Fruit fly (Drosophila melanogaster) whole organism, embryonic: ENCODE data around the gene Uch-L5R.

Experiments
- Bgb ChIP-seq: fragments of 200-800 bp; sonication (Bioruptor generic); IDR thresholded peaks from 2 replicates; pipeline ENCODE4 v1.3.6; 2022; ENCODE audit warnings: missing biosample characterization, missing genetic modification characterization; ENCODE audit not compliant: partially characterized antibody
- CG10274 ChIP-seq: fragments of 200-800 bp; sonication (Bioruptor generic); optimal IDR thresholded peaks from 3 replicates; lab custom pipeline; 2017; ENCODE audit warnings: missing biosample characterization, mild to moderate bottlenecking, missing genetic modification characterization
- CG10366 ChIP-seq: fragments of 200-800 bp; sonication (Bioruptor generic); IDR thresholded peaks from 2 replicates; pipeline ENCODE4 v1.3.6; 2022; ENCODE audit warnings: missing biosample characterization, missing genetic modification characterization
- CG10565 ChIP-seq: fragments of 200-800 bp; sonication (Bioruptor generic); optimal IDR thresholded peaks from 3 replicates; lab custom pipeline; 2016; ENCODE audit warnings: missing biosample characterization, mild to moderate bottlenecking, missing genetic modification characterization
- CG10979 ChIP-seq: fragments of 200-800 bp; sonication (Bioruptor generic); optimal IDR thresholded peaks from 2 replicates; lab custom pipeline; 2018; ENCODE audit warnings: missing biosample characterization, mild to moderate bottlenecking, missing genetic modification characterization, moderate library complexity
- CG11504 ChIP-seq: fragments of 200-800 bp; sonication (Bioruptor generic); optimal IDR thresholded peaks from 3 replicates; lab custom pipeline; 2019; ENCODE audit warnings: missing biosample characterization, mild to moderate bottlenecking, missing genetic modification characterization, moderate library complexity
- CG12071 ChIP-seq: fragments of 200-800 bp; sonication (Bioruptor generic); optimal IDR thresholded peaks from 3 replicates; lab custom pipeline; 2018; ENCODE audit warnings: missing biosample characterization, mild to moderate bottlenecking, missing genetic modification characterization
- CG12744 ChIP-seq: fragments of 200-800 bp; sonication (Bioruptor generic); optimal IDR thresholded peaks from 2 replicates; lab custom pipeline; 2016; ENCODE audit warnings: missing biosample characterization, missing genetic modification characterization
- CG13894 ChIP-seq: fragments of 200-800 bp; sonication (Bioruptor generic); optimal IDR thresholded peaks from 3 replicates; lab custom pipeline; 2018; ENCODE audit warnings: missing biosample characterization, mild to moderate bottlenecking, missing genetic modification characterization, moderate library complexity
- CG14667 ChIP-seq: fragments of 200-800 bp; sonication (Bioruptor generic); IDR thresholded peaks from 2 replicates; pipeline ENCODE4 v1.3.6; 2022; ENCODE audit warnings: missing biosample characterization, missing genetic modification characterization
- CG14710 ChIP-seq: fragments of 200-800 bp; sonication (Bioruptor generic); optimal IDR thresholded peaks from 3 replicates; lab custom pipeline; 2019; ENCODE audit warnings: missing biosample characterization, mild to moderate bottlenecking, missing genetic modification characterization, moderate library complexity
- CG14860 ChIP-seq: fragments of 200-800 bp; sonication (Bioruptor generic); IDR thresholded peaks from 3 replicates; pipeline ENCODE4 v1.3.6; 2022; ENCODE audit warnings: missing biosample characterization, missing genetic modification characterization; ENCODE audit not compliant: partially characterized antibody
- CG16813 ChIP-seq: fragments of 200-800 bp; sonication (Bioruptor generic); IDR thresholded peaks from 3 replicates; pipeline ENCODE4 v1.3.6; 2022; ENCODE audit warnings: missing biosample characterization, missing genetic modification characterization; ENCODE audit not compliant: partially characterized antibody
- CG2129 ChIP-seq: fragments of 200-800 bp; sonication (Bioruptor generic); IDR thresholded peaks from 2 replicates; pipeline ENCODE4 v1.3.6; 2022; ENCODE audit warnings: missing biosample characterization, missing genetic modification characterization; ENCODE audit not compliant: partially characterized antibody
- CG3065 ChIP-seq: fragments of 200-800 bp; sonication (Bioruptor generic); optimal IDR thresholded peaks from 2 replicates; lab custom pipeline; 2016; ENCODE audit warnings: missing biosample characterization, missing genetic modification characterization
- CG33213 ChIP-seq: fragments of 200-800 bp; sonication (Bioruptor generic); optimal IDR thresholded peaks from 3 replicates; lab custom pipeline; 2016; ENCODE audit warnings: missing biosample characterization, missing genetic modification characterization
- CG3726 ChIP-seq: fragments of 200-800 bp; sonication (Bioruptor generic); IDR thresholded peaks from 3 replicates; pipeline ENCODE4, ENCODE4 v1.3.6; 2022; ENCODE audit warnings: missing biosample characterization, missing genetic modification characterization
- CG42726 ChIP-seq: fragments of 200-800 bp; sonication (Bioruptor generic); IDR thresholded peaks from 2 replicates; pipeline ENCODE4 v1.3.6; 2022; ENCODE audit warnings: missing biosample characterization, missing genetic modification characterization; ENCODE audit not compliant: partially characterized antibody
- CG4328 ChIP-seq: fragments of 200-800 bp; sonication (Bioruptor generic); optimal IDR thresholded peaks from 3 replicates; lab custom pipeline; 2017; ENCODE audit warnings: missing biosample characterization, missing genetic modification reagents, missing genetic modification characterization
- CG4360 ChIP-seq: fragments of 200-800 bp; sonication (Bioruptor generic); IDR thresholded peaks from 2 replicates; pipeline ENCODE4 v1.3.6; 2022; ENCODE audit warnings: missing biosample characterization, missing genetic modification characterization
- CG7357 ChIP-seq: fragments of 200-800 bp; sonication (Bioruptor generic); IDR thresholded peaks from 3 replicates; pipeline ENCODE4 v1.3.6; 2022; ENCODE audit warnings: missing biosample characterization, missing genetic modification characterization
- CG7745 ChIP-seq: fragments of 200-800 bp; sonication (Bioruptor generic); optimal IDR thresholded peaks from 2 replicates; lab custom pipeline; 2018; ENCODE audit warnings: missing biosample characterization, mild to moderate bottlenecking, missing genetic modification characterization, moderate library complexity
- CG7987 ChIP-seq: fragments of 200-800 bp; sonication (Bioruptor generic); optimal IDR thresholded peaks from 2 replicates; lab custom pipeline; 2018; ENCODE audit warnings: missing biosample characterization, mild to moderate bottlenecking, missing genetic modification characterization, moderate library complexity
- CG8944 ChIP-seq: fragments of 200-800 bp; sonication (Bioruptor generic); optimal IDR thresholded peaks from 3 replicates; lab custom pipeline; 2016; ENCODE audit warnings: missing biosample characterization, missing genetic modification characterization
- CG9609 ChIP-seq: fragments of 200-800 bp; sonication (Bioruptor generic); optimal IDR thresholded peaks from 3 replicates; lab custom pipeline; 2016; ENCODE audit warnings: missing biosample characterization, missing genetic modification characterization
- CG9797 ChIP-seq: fragments of 200-800 bp; sonication (Bioruptor generic); optimal IDR thresholded peaks from 3 replicates; lab custom pipeline; 2018; ENCODE audit warnings: missing biosample characterization, mild to moderate bottlenecking, missing genetic modification characterization
- Lpt ChIP-seq: fragments of >200 bp; optimal IDR thresholded peaks from 2 replicates; lab custom pipeline; 2018; ENCODE audit warnings: missing biosample characterization, missing genetic modification characterization
- Med ChIP-seq: fragments of 200-800 bp; sonication (Bioruptor generic); peaks from one replicate; lab custom pipeline; 2016; ENCODE audit warnings: missing biosample characterization, missing genetic modification characterization, mild to moderate bottlenecking, inconsistent platforms, moderate library complexity
- Mes4 ChIP-seq: fragments of 200-800 bp; sonication (Bioruptor generic); optimal IDR thresholded peaks from 2 replicates; lab custom pipeline; 2016; ENCODE audit warnings: missing biosample characterization, missing genetic modification characterization
- NC2β ChIP-seq: fragments of 200-800 bp; sonication (Bioruptor generic); optimal IDR thresholded peaks from 2 replicates; lab custom pipeline; 2016; ENCODE audit warnings: missing biosample characterization, missing genetic modification characterization
- Pdp1 ChIP-seq, 2 experiments: fragments of 200-800 bp; sonication (Bioruptor generic); optimal IDR thresholded peaks; 3 replicates each; lab custom pipeline; 2016; ENCODE audit warnings: missing biosample characterization in 2 of 2, missing genetic modification characterization in 2 of 2, mild to moderate bottlenecking in 1 of 2, moderate library complexity in 1 of 2
- Poxn ChIP-seq: fragments of 200-800 bp; sonication (Bioruptor generic); IDR thresholded peaks from 2 replicates; pipeline ENCODE4 v1.3.6; 2022; ENCODE audit warnings: missing biosample characterization, missing genetic modification characterization
- Sin3A ChIP-seq: fragments of >200 bp; optimal IDR thresholded peaks from 2 replicates; lab custom pipeline; 2018
- Sox100B ChIP-seq: fragments of 200-800 bp; sonication (Bioruptor generic); optimal IDR thresholded peaks from 3 replicates; lab custom pipeline; 2018; ENCODE audit warnings: missing biosample characterization, mild to moderate bottlenecking, missing genetic modification characterization
- Tbp ChIP-seq: fragments of >200 bp; optimal IDR thresholded peaks from 2 replicates; lab custom pipeline; 2018; ENCODE audit warnings: missing biosample characterization, missing genetic modification characterization
- ato ChIP-seq: fragments of 200-800 bp; sonication (Bioruptor generic); IDR thresholded peaks from 2 replicates; pipeline ENCODE4 v1.3.6; 2022; ENCODE audit warnings: missing biosample characterization, missing genetic modification characterization; ENCODE audit not compliant: partially characterized antibody
- caup ChIP-seq: fragments of 200-800 bp; sonication (Bioruptor generic); optimal IDR thresholded peaks from 3 replicates; lab custom pipeline; 2017; ENCODE audit warnings: missing biosample characterization, mild to moderate bottlenecking, missing genetic modification characterization, moderate library complexity; ENCODE audit not compliant: severe bottlenecking
- cg ChIP-seq: fragments of 200-800 bp; sonication (Bioruptor generic); optimal IDR thresholded peaks from 3 replicates; lab custom pipeline; 2019; ENCODE audit warnings: missing biosample characterization, mild to moderate bottlenecking, missing genetic modification characterization, moderate library complexity
- croc ChIP-seq: fragments of 200-800 bp; sonication (Bioruptor generic); conservative IDR thresholded peaks from 3 replicates; pipeline ENCODE4 v1.3.6; 2022; ENCODE audit warnings: missing biosample characterization, missing genetic modification characterization
- dimm ChIP-seq: fragments of 200-800 bp; sonication (Bioruptor generic); IDR thresholded peaks from 2 replicates; pipeline ENCODE4 v1.3.6; 2022; ENCODE audit warnings: missing biosample characterization, missing genetic modification characterization
- dmrt11E ChIP-seq: fragments of 200-800 bp; sonication (Bioruptor generic); optimal IDR thresholded peaks from 3 replicates; lab custom pipeline; 2018; ENCODE audit warnings: missing biosample characterization, mild to moderate bottlenecking, missing genetic modification characterization, moderate library complexity
- eyg ChIP-seq: fragments of 200-800 bp; sonication (Bioruptor generic); optimal IDR thresholded peaks from 3 replicates; lab custom pipeline; 2016; ENCODE audit warnings: missing biosample characterization, missing genetic modification characterization
- gro ChIP-seq: fragments of 200-800 bp; sonication (Bioruptor generic); optimal IDR thresholded peaks from 2 replicates; lab custom pipeline; 2016; ENCODE audit warnings: missing biosample characterization, missing genetic modification characterization
- lbe ChIP-seq: fragments of 200-800 bp; sonication (Bioruptor generic); optimal IDR thresholded peaks from 2 replicates; lab custom pipeline; 2016; ENCODE audit warnings: missing biosample characterization, mild to moderate bottlenecking, missing genetic modification characterization
- lola ChIP-seq, 3 experiments: fragments of >200 bp in 2 of 3; fragments of 200-800 bp in 1 of 3; sonication (Bioruptor generic) in 1 of 3; optimal IDR thresholded peaks; 2 replicates each; lab custom pipeline; 2017 to 2019; ENCODE audit warnings: missing biosample characterization in 3 of 3, missing genetic modification characterization in 3 of 3, mild to moderate bottlenecking in 1 of 3, moderate library complexity in 1 of 3
- luna ChIP-seq: fragments of 200-800 bp; sonication (Bioruptor generic); optimal IDR thresholded peaks from 2 replicates; lab custom pipeline; 2016; ENCODE audit warnings: missing biosample characterization, missing genetic modification characterization
- onecut ChIP-seq: fragments of 200-800 bp; sonication (Bioruptor generic); IDR thresholded peaks from 2 replicates; pipeline ENCODE4 v1.3.6; 2022; ENCODE audit warnings: missing biosample characterization, missing genetic modification characterization
- sisA ChIP-seq: fragments of 200-800 bp; sonication (Bioruptor generic); IDR thresholded peaks from 2 replicates; pipeline ENCODE4 v1.3.6; 2022; ENCODE audit warnings: missing biosample characterization, missing genetic modification characterization
- sr ChIP-seq: fragments of 200-800 bp; sonication (Bioruptor generic); IDR thresholded peaks from 3 replicates; pipeline ENCODE4 v1.3.6; 2022; ENCODE audit warnings: missing biosample characterization, missing genetic modification characterization
- zfh2 ChIP-seq: fragments of 200-800 bp; sonication (Bioruptor generic); optimal IDR thresholded peaks from 2 replicates; lab custom pipeline; 2016; ENCODE audit warnings: missing biosample characterization, missing genetic modification characterization

Gene Uch-L5R

DNA sequence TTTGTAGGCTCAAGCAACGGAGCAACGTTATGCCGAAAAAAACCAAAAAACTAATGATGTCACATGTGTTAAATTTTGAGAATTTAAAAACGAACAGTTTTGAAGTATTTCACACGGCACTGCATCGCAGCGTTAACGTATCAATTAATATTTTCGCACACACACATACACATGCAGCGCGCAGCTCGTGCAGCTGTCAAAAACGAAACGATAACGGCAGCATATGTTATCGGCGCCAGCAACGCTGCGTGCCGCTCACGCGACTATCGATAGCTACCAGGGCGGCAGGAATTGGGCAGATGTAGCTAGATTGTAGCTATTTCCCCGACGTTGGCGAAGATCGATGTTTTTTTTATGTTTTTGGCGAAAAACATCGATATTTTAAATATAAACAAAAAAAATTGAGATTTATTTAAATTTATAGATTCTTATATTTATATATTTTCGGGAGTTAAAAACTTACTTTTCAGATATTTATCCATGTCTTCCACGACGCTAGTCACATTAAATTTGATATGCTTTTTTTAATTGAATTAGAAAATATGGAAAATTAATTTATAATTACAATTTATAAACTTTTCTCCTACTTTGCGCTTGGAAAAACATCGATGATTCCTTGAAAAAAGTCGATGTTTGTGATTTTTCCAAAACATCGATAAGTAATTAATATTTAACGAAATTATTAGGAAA is 27.5 kb downstream of the Uch-L5R start, which contains the start of gene Usp7 (continued):
- TF ChIP-seq onecut (no peak), CG3065 (GFP tag; lab: Kevin White, UChicago) (no peak), CG4328 (GFP tag; lab: Kevin White, UChicago) (no peak), Sox100B (GFP tag; lab: Kevin White, UChicago) (no peak), Lpt (GFP tag; lab: Kevin White, UChicago) (no peak), eyg (no peak), CG16813 (GFP tag; lab: Robert Waterston, UW) (peak; percentile 97), CG12071 (no peak), zfh2 (no peak), dmrt11E (tag; lab: Kevin White, UChicago) (no peak), CG2129 (peak; percentile 83), ato (GFP tag; lab: Robert Waterston, UW) (peak; percentile 89), Med (GFP tag; lab: Kevin White, UChicago) (peak; percentile 71), CG10979 (tag; lab: Kevin White, UChicago) (no peak), CG33213 (GFP tag; lab: Kevin White, UChicago) (peak; percentile 29), CG12744 (GFP tag; lab: Kevin White, UChicago) (no peak), CG3726 (GFP tag; lab: Robert Waterston, UW) (no peak), Bgb (GFP tag; lab: Robert Waterston, UW) (peak; percentile 98), CG13894 (tag; lab: Kevin White, UChicago) (no peak), CG14710 (peak; percentile 56), CG10366 (no peak), sisA (GFP tag; lab: Robert Waterston, UW) (no peak), sr (GFP tag; lab: Robert Waterston, UW) (no peak), CG10274 (no peak), lola (GFP tag; optimal IDR thresholded peaks at IDR 0.05; lab: Kevin White, UChicago) (no peak), CG14860 (GFP tag; lab: Robert Waterston, UW) (peak; percentile 91), Poxn (GFP tag; lab: Robert Waterston, UW) (no peak), CG7745 (tag; lab: Kevin White, UChicago) (no peak), CG7357 (GFP tag; lab: Robert Waterston, UW) (peak; percentile 51; the same call in 1 of the 3 replicates), CG11504 (tag; lab: Kevin White, UChicago) (no peak), luna (no peak), dimm (no peak), NC2β (GFP tag; lab: Kevin White, UChicago) (no peak), CG8944 (GFP tag; lab: Kevin White, UChicago) (no peak), CG4360 (GFP tag; lab: Robert Waterston, UW) (peak; percentile 35; the same call in 1 of the 2 replicates), cg (GFP tag; lab: Kevin White, UChicago) (peak; percentile 89), Pdp1 (GFP tag; optimal IDR thresholded peaks at IDR 0.05; lab: Kevin White, UChicago) (peak in 1 of 2 experiments; percentile 14), CG9609 (GFP tag; lab: Kevin White, UChicago) (no peak), gro (GFP tag; lab: Kevin White, UChicago) (no peak), CG14667 (no peak), croc (GFP tag; lab: Robert Waterston, UW) (no peak), CG42726 (GFP tag; lab: Robert Waterston, UW) (peak; percentile 96), caup (GFP tag; lab: Kevin White, UChicago) (peak; percentile 15), lbe (no peak), CG9797 (GFP tag; lab: Kevin White, UChicago) (peak; percentile 41), Sin3A (lab: Kevin White, UChicago) (no peak), CG10565 (GFP tag; lab: Kevin White, UChicago) (no peak), Mes4 (GFP tag; lab: Kevin White, UChicago) (no peak), CG7987 (GFP tag; lab: Kevin White, UChicago) (no peak), Tbp (GFP tag; lab: Kevin White, UChicago) (no peak)
